Worm (Caenorhabditis elegans): ENCODE measurements around the gene str-151.

The str-151 gene

DNA sequence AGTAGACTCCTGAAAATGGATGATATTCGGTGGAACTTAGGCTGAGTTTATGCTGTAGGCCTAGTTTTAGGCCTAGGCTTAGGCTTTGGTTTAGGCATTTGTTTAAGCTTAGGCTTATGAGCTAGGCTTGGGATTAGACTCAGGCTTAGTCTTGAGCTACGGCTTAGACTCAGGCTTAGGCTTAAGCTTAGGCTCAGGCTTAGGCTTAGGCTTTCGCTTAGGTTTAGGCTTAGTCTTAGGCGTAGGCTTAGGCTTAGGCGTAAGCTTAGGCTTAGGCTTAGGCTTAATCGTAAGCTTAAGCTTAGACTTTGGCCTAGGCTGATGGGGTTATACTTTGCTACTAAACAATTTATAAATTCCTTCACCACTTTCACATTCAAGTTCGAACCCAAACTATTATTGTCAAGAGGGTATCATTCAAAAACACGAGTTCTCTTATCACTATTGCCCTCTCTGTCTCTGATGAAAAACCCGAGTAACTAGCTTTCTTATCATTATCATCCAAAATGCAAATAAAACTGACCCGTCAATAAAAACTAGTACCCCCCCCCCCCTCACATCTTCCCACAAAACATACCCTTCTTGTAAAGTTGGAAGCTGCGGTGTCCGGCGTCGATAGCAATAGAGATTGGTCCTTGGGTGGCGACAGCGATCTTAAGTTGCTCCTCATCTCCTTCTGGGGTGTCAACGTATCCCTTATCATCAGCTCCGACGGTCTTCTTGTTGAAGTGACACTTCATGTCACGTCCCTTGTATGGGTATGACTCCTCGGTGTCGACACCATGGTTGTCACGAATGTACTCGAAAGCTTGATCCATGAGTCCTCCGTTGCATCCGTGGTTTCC lies 17.2 kb downstream of the str-151 start:
- peak; percentile 88 for TF ChIP-seq ceh-36 (tag; optimal IDR thresholded peaks at IDR 0.05)
- TF ChIP-seq sea-1 (GFP tag; conservative IDR thresholded peaks at IDR 0.05), result no peak

ce11 chrV:16593792-16594059 lies 17.7 kb downstream of the str-151 start:
- no peak for TF ChIP-seq flt-1 (GFP tag; IDR thresholded peaks at IDR 0.05)
- no peak for TF ChIP-seq pes-1 (GFP tag; IDR thresholded peaks at IDR 0.05)
- no peak for TF ChIP-seq F13C5.2 (tag; optimal IDR thresholded peaks at IDR 0.05)
- TF ChIP-seq scrt-1 (GFP tag; IDR thresholded peaks at IDR 0.05), result no peak
- TF ChIP-seq B0310.2 (tag; optimal IDR thresholded peaks at IDR 0.05), result no peak
- no peak for TF ChIP-seq ama-1 (optimal IDR thresholded peaks at IDR 0.05)
- no peak for TF ChIP-seq tbx-11 (GFP tag; IDR thresholded peaks at IDR 0.05)
- no peak for TF ChIP-seq tbx-37 (GFP tag; conservative IDR thresholded peaks at IDR 0.05)
- TF ChIP-seq tra-4 (tag; optimal IDR thresholded peaks at IDR 0.05), result no peak
- no peak for TF ChIP-seq ets-7 (tag; optimal IDR thresholded peaks at IDR 0.05)
- TF ChIP-seq ceh-36 (tag; optimal IDR thresholded peaks at IDR 0.05), result no peak
- no peak for TF ChIP-seq aly-1 (tag; optimal IDR thresholded peaks at IDR 0.05)
- TF ChIP-seq hmbx-1 (tag; optimal IDR thresholded peaks at IDR 0.05), result no peak

ce11 chrV:16594514-16594913 lies 18.5 kb downstream of the str-151 start:
- TF ChIP-seq tbx-11 (GFP tag; IDR thresholded peaks at IDR 0.05) (no peak), ceh-13 (GFP tag; optimal IDR thresholded peaks at IDR 0.05) (no peak), hnd-1 (tag; optimal IDR thresholded peaks at IDR 0.05) (no peak)

DNA sequence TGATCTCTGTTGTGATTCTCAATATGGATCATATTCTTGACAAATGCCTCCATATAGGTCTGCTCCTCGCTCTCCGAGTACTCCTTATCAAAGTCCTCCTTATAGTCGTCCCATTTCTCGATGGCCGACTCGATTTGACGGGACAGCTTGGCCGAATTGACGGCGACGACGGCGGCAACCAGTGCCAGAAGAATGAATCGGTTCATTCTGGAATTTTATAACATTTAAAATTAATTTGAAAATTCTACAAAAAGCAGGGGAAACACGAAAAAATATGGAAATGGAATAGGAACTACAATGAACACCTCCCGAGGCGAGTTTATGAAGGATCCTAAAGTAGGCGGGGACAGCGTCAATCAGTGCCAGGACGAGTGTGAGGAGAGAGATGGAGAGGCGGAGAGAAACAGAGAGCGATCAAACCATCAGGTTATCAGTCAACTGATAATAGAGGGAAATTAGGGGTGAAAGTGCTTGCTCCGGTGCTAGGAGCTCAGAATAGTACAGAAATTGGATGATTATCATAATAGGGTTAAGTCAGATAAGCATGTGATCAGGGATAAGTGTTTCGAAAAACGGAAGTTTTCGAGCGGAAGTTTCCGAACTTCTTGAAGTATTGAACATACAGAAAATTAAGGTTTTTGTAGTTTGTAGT lies 19.3 kb downstream of the str-151 start, which contains the start of gene cpl-1:
cpl-1 (minus strand) TSS at position 207 of the 652 bp plus-strand sequence.
- no peak for TF ChIP-seq ceh-13 (GFP tag; optimal IDR thresholded peaks at IDR 0.05)
- no peak for TF ChIP-seq B0310.2 (tag; optimal IDR thresholded peaks at IDR 0.05)
- TF ChIP-seq hmg-4 (GFP tag; optimal IDR thresholded peaks at IDR 0.05), result no peak
- TF ChIP-seq hmbx-1 (tag; optimal IDR thresholded peaks at IDR 0.05), result no peak
- TF ChIP-seq sea-1 (GFP tag; conservative IDR thresholded peaks at IDR 0.05), result no peak
- no peak for TF ChIP-seq scrt-1 (GFP tag; IDR thresholded peaks at IDR 0.05)
- no peak for TF ChIP-seq aly-1 (tag; optimal IDR thresholded peaks at IDR 0.05)
- TF ChIP-seq tbx-37 (GFP tag; conservative IDR thresholded peaks at IDR 0.05), result no peak
- TF ChIP-seq hnd-1 (tag; optimal IDR thresholded peaks at IDR 0.05), result no peak
- no peak for TF ChIP-seq tra-4 (tag; optimal IDR thresholded peaks at IDR 0.05)
- TF ChIP-seq ets-7 (tag; optimal IDR thresholded peaks at IDR 0.05), result no peak
- TF ChIP-seq tbx-11 (GFP tag; IDR thresholded peaks at IDR 0.05), result no peak
- no peak for TF ChIP-seq pes-1 (GFP tag; IDR thresholded peaks at IDR 0.05)
- no peak for TF ChIP-seq flt-1 (GFP tag; IDR thresholded peaks at IDR 0.05)
- no peak for TF ChIP-seq ceh-36 (tag; optimal IDR thresholded peaks at IDR 0.05)
- TF ChIP-seq ama-1 (optimal IDR thresholded peaks at IDR 0.05), result no peak
- TF ChIP-seq F13C5.2 (tag; optimal IDR thresholded peaks at IDR 0.05), result no peak

DNA sequence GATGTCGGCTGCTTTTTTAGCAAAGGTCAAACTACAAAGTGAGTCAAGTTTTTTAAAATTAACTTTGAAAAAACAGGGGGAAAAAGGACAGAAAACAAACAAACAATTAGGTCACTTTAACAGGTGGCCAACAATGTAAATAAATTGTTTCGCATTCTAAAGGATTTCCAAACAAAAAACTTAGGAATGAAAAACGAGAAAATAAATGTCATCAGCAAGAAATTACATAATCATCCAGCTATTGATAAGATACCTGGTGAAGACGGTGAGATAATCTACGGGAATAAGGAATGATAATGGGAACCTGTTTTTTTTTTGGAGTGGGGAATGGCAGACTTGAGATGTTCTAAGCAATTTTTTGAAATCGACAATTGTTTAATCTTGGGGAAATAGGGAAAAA lies 20.1 kb downstream of the str-151 start:
- no peak for TF ChIP-seq hmbx-1 (tag; optimal IDR thresholded peaks at IDR 0.05)

DNA sequence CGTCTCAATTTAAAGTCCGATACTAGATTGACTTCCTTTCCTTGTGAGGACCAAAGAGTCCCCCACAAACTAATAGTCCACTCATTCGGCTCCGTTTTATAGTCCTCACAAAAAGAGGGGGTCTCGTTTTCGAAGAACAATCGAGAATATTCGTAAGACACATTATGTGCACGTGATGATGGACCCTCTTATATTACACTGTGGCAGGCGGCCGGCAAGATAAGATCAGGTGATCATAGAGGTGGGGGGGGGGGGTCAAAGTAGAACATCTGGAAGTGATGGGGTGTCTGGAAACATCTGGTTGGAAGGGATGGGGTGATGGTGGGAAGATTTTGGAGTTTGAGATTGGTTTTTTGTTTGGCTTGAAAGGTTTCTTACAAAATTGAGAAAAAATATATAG lies 22.4 kb downstream of the str-151 start:
- no peak for TF ChIP-seq tra-4 (tag; optimal IDR thresholded peaks at IDR 0.05)
- TF ChIP-seq ama-1 (optimal IDR thresholded peaks at IDR 0.05), result no peak
- no peak for TF ChIP-seq B0310.2 (tag; optimal IDR thresholded peaks at IDR 0.05)
- TF ChIP-seq hmbx-1 (tag; optimal IDR thresholded peaks at IDR 0.05), result no peak
- no peak for TF ChIP-seq F13C5.2 (tag; optimal IDR thresholded peaks at IDR 0.05)
- no peak for TF ChIP-seq ets-7 (tag; optimal IDR thresholded peaks at IDR 0.05)
- TF ChIP-seq tbx-11 (GFP tag; IDR thresholded peaks at IDR 0.05), result no peak
- no peak for TF ChIP-seq tbx-37 (GFP tag; conservative IDR thresholded peaks at IDR 0.05)
- no peak for TF ChIP-seq ceh-36 (tag; optimal IDR thresholded peaks at IDR 0.05)
- TF ChIP-seq ceh-13 (GFP tag; optimal IDR thresholded peaks at IDR 0.05), result no peak

ce11 chrV:16599835-16600234 lies 23.8 kb downstream of the str-151 start:
- TF ChIP-seq sea-1 (GFP tag; conservative IDR thresholded peaks at IDR 0.05) (no peak), aly-1 (tag; optimal IDR thresholded peaks at IDR 0.05) (no peak), tbx-11 (GFP tag; IDR thresholded peaks at IDR 0.05) (no peak), hnd-1 (tag; optimal IDR thresholded peaks at IDR 0.05) (no peak), hmg-4 (GFP tag; optimal IDR thresholded peaks at IDR 0.05) (no peak), ama-1 (optimal IDR thresholded peaks at IDR 0.05) (no peak), ceh-13 (GFP tag; optimal IDR thresholded peaks at IDR 0.05) (no peak), B0310.2 (tag; optimal IDR thresholded peaks at IDR 0.05) (no peak), tbx-37 (GFP tag; conservative IDR thresholded peaks at IDR 0.05) (no peak), flt-1 (GFP tag; IDR thresholded peaks at IDR 0.05) (no peak)

DNA sequence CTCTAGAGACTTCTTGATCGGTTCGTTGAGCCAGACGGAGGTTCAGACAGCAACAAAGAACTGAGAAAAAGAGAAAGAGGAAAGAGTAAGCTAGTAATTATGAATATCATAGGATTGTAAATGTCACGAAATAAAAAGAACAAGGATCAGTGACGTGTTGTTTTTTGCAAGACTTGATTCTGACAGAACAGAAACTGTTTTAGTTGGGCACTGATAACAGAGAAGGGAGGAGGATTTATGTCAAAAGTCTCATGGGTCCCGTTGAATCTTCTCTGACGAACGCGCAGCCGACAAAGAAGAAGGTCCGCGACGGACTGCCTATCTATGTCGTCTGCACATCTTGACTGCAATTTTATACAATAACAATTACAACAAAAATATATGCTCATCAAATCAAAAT lies 24.6 kb downstream of the str-151 start, which contains the start of gene T03E6.9:
T03E6.9 (minus strand) TSS at position 101 of the 400 bp plus-strand sequence.
- TF ChIP-seq flt-1 (GFP tag; IDR thresholded peaks at IDR 0.05), result no peak
- no peak for TF ChIP-seq hmbx-1 (tag; optimal IDR thresholded peaks at IDR 0.05)
- TF ChIP-seq aly-1 (tag; optimal IDR thresholded peaks at IDR 0.05), result no peak
- TF ChIP-seq B0310.2 (tag; optimal IDR thresholded peaks at IDR 0.05), result no peak
- no peak for TF ChIP-seq tra-4 (tag; optimal IDR thresholded peaks at IDR 0.05)
- TF ChIP-seq ceh-13 (GFP tag; optimal IDR thresholded peaks at IDR 0.05), result no peak
- TF ChIP-seq F13C5.2 (tag; optimal IDR thresholded peaks at IDR 0.05), result no peak
- no peak for TF ChIP-seq pes-1 (GFP tag; IDR thresholded peaks at IDR 0.05)
- no peak for TF ChIP-seq hnd-1 (tag; optimal IDR thresholded peaks at IDR 0.05)
- no peak for TF ChIP-seq tbx-37 (GFP tag; conservative IDR thresholded peaks at IDR 0.05)
- no peak for TF ChIP-seq ceh-36 (tag; optimal IDR thresholded peaks at IDR 0.05)
- no peak for TF ChIP-seq hmg-4 (GFP tag; optimal IDR thresholded peaks at IDR 0.05)
- TF ChIP-seq ama-1 (optimal IDR thresholded peaks at IDR 0.05), result no peak
- no peak for TF ChIP-seq sea-1 (GFP tag; conservative IDR thresholded peaks at IDR 0.05)
- TF ChIP-seq scrt-1 (GFP tag; IDR thresholded peaks at IDR 0.05), result no peak
- TF ChIP-seq ets-7 (tag; optimal IDR thresholded peaks at IDR 0.05), result no peak

All from whole organism, early embryonic.